Worm (Caenorhabditis elegans) whole organism, midembryonic: ENCODE data around the gene sri-2.
"Not testable (repeated sequence)": the region's sequence is repeated elsewhere in the genome, so short reads cannot be mapped to it uniquely, and the experiment has no call there.

Experiments
- T22C8.4 ChIP-seq: fragments of 200-800 bp; sonication (Bioruptor generic); IDR thresholded peaks from 2 replicates; pipeline ENCODE4 v1.3.6; 2022; ENCODE audit warnings: missing genetic modification characterization, missing compliant biosample characterization
- cog-1 ChIP-seq: sonication (generic microtip); optimal IDR thresholded peaks from 2 replicates; lab custom pipeline; 2016; ENCODE audit warnings: missing genetic modification characterization, missing compliant biosample characterization
- flt-1 ChIP-seq: fragments of 200-800 bp; sonication (Bioruptor generic); IDR thresholded peaks from 2 replicates; pipeline ENCODE4 v1.3.6; 2022; ENCODE audit warnings: missing genetic modification characterization, missing compliant biosample characterization
- klf-2 ChIP-seq: fragments of 200-800 bp; sonication (Bioruptor generic); conservative IDR thresholded peaks from 2 replicates; pipeline ENCODE4 v1.3.6; 2022; ENCODE audit warnings: missing genetic modification reagents, missing genetic modification characterization, missing compliant biosample characterization
- med-1 ChIP-seq: sonication (generic microtip); optimal IDR thresholded peaks from 2 replicates; lab custom pipeline; 2017; ENCODE audit warnings: missing genetic modification characterization, mild to moderate bottlenecking, missing compliant biosample characterization, antibody characterized with exemption, missing genetic modification reagents; ENCODE audit not compliant: insufficient read depth
- ref-1 ChIP-seq: fragments of 200-800 bp; sonication (Bioruptor generic); conservative IDR thresholded peaks from 2 replicates; pipeline ENCODE4 v1.3.6; 2022; ENCODE audit warnings: missing genetic modification reagents, missing genetic modification characterization, missing compliant biosample characterization
- tab-1 ChIP-seq: fragments of 200-800 bp; sonication (Bioruptor generic); IDR thresholded peaks from 2 replicates; pipeline ENCODE4 v1.3.6; 2022; ENCODE audit warnings: missing genetic modification characterization, missing compliant biosample characterization
- ztf-23 ChIP-seq: fragments of 200-800 bp; sonication (Bioruptor generic); IDR thresholded peaks from 2 replicates; pipeline ENCODE4 v1.3.6; 2022; ENCODE audit warnings: missing genetic modification reagents, missing genetic modification characterization, missing compliant biosample characterization
- ztf-29 ChIP-seq: fragments of 200-800 bp; sonication (Bioruptor generic); IDR thresholded peaks from 2 replicates; pipeline ENCODE4 v1.3.6; 2022; ENCODE audit warnings: missing genetic modification reagents, missing genetic modification characterization, missing compliant biosample characterization

sri-2 gene

ce11 chrV:15965114-15965513 lies at the start of gene sri-2:
TSS of gene sri-2 (minus strand) at chrV:15965214.
- TF ChIP-seq med-1 (no peak), klf-2 (GFP tag; lab: Robert Waterston, UW) (no peak), cog-1 (no peak), T22C8.4 (GFP tag; lab: Robert Waterston, UW) (no peak), ref-1 (GFP tag; lab: Robert Waterston, UW) (no peak), ztf-29 (no peak), tab-1 (GFP tag; lab: Robert Waterston, UW) (no peak), flt-1 (GFP tag; lab: Robert Waterston, UW) (no peak), ztf-23 (GFP tag; lab: Robert Waterston, UW) (no peak)

DNA sequence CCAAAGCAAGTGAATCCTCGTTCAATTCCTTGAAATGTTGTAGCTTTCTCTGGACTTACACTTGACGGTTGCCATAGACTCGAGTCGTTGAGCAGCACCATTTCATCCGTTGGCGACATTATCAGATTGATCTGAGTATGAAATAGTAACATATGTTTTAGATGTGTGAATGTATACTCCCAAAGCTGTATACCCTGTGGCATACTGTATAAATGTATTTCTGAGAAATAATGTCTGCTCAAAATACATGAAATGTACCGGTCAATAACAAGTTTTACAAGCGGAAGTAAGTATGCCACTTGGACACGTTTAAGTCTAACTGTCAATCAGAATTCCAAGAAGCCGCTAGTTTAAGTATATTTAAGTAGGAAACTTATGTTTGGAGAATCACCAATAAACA lies 44.5 kb upstream of the sri-2 start, which contains the start of gene str-233:
TSS of gene str-233 (minus strand) at position 101 of the 400 bp plus-strand sequence.
- TF ChIP-seq flt-1 (GFP tag; lab: Robert Waterston, UW) (no peak), T22C8.4 (GFP tag; lab: Robert Waterston, UW) (no peak), med-1 (no peak), ztf-29 (no peak), klf-2 (GFP tag; lab: Robert Waterston, UW) (no peak), tab-1 (GFP tag; lab: Robert Waterston, UW) (no peak), ztf-23 (GFP tag; lab: Robert Waterston, UW) (no peak), ref-1 (GFP tag; lab: Robert Waterston, UW) (no peak), cog-1 (no peak)

- TF ChIP-seq med-1 = no peak
Observed at ce11 chrV:16007505-16007904, 42.5 kb upstream of the sri-2 start, which contains the start of gene str-231. TSS of gene str-231 (minus strand) at chrV:16007605.

DNA sequence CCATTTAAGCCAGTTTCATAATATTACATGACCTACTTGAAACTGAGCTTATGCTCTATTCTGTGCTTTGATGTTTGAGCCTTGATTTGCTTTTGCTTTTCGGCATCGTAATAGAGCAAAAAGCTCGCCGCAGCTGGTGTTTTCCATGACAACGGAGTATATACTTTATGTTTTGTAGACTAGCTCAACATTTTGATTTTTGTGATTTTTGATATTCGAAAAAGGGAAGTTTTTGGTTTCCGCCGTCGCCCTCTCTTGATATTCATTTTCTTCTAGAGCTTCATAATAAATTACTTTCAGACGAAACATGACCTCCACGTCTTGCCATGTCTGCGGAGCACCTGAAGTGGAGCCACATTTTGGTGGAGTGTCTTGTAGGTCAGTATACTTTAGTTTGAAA lies 37.3 kb upstream of the sri-2 start, which contains the start of gene nhr-63:
TSS of gene nhr-63 (plus strand) at position 301 of the 400 bp plus-strand sequence.
- TF ChIP-seq klf-2 (GFP tag; lab: Robert Waterston, UW) (no peak), cog-1 (no peak), T22C8.4 (GFP tag; lab: Robert Waterston, UW) (no peak), med-1 (no peak), ztf-29 (no peak), flt-1 (GFP tag; lab: Robert Waterston, UW) (no peak), ztf-23 (GFP tag; lab: Robert Waterston, UW) (no peak), tab-1 (GFP tag; lab: Robert Waterston, UW) (no peak), ref-1 (GFP tag; lab: Robert Waterston, UW) (no peak)

ce11 chrV:16000433-16000832 lies 35.4 kb upstream of the sri-2 start, which contains the start of gene nhr-50:
TSS of gene nhr-50 (minus strand) at chrV:16000631.
- TF ChIP-seq tab-1 (GFP tag; lab: Robert Waterston, UW) (no peak), klf-2 (GFP tag; lab: Robert Waterston, UW) (no peak), med-1 (no peak), ref-1 (GFP tag; lab: Robert Waterston, UW) (no peak), cog-1 (no peak), flt-1 (GFP tag; lab: Robert Waterston, UW) (no peak), ztf-23 (GFP tag; lab: Robert Waterston, UW) (no peak), ztf-29 (no peak)

DNA sequence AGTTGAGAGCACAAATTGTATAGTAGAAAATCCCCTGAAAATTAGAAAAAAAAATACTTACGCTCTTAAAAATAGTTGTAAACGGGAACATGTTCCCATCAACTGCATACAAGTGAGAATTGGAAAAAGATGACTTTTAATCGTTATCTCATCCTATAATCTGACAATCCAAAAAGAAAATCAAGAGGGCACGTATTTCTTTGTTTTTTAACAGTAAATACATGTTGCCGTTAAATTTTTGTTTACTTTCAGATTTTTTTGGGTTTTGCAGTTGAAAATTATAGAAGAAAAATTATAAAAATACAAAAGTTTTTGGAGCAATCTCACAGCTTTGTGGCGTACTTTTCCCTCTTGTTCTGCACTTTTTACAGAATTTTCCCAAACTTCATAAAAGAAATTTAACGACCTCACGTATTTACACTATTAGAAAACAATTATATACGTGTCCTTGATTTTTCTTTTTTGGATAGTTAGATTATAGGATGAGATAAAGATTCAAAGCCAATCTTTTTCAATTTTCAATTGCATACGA lies 31.7 kb upstream of the sri-2 start, which contains the start of the genes C06C6.9 and C06C6.8:
TSS of gene C06C6.9 (minus strand) at position 101 of the 532 bp plus-strand sequence.
TSS of gene C06C6.8 (plus strand) at position 482 of the 532 bp plus-strand sequence.
- no peak for TF ChIP-seq ref-1 (GFP tag; lab: Robert Waterston, UW)
- no peak for TF ChIP-seq ztf-29
- TF ChIP-seq klf-2 (GFP tag; lab: Robert Waterston, UW) = no peak
- TF ChIP-seq flt-1 (GFP tag; lab: Robert Waterston, UW) = no peak
- no peak for TF ChIP-seq tab-1 (GFP tag; lab: Robert Waterston, UW)
- TF ChIP-seq T22C8.4 (GFP tag; lab: Robert Waterston, UW) = no peak
- no peak for TF ChIP-seq cog-1
- no peak for TF ChIP-seq ztf-23 (GFP tag; lab: Robert Waterston, UW)
- no peak for TF ChIP-seq med-1

- not testable (repeated sequence) for TF ChIP-seq tab-1 (GFP tag; lab: Robert Waterston, UW); cog-1; flt-1 (GFP tag; lab: Robert Waterston, UW)
Observed at ce11 chrV:15991850-15992249, 26.8 kb upstream of the sri-2 start, which contains the start of gene C06C6.7. TSS of gene C06C6.7 (plus strand) at chrV:15992150.

ce11 chrV:15988074-15988473 lies 23.1 kb upstream of the sri-2 start, which contains the start of gene F36G9.15:
TSS of gene F36G9.15 (minus strand) at chrV:15988174.
- TF ChIP-seq tab-1 (GFP tag; lab: Robert Waterston, UW) = no peak
- no peak for TF ChIP-seq ztf-29
- TF ChIP-seq flt-1 (GFP tag; lab: Robert Waterston, UW) = no peak
- no peak for TF ChIP-seq ref-1 (GFP tag; lab: Robert Waterston, UW)
- no peak for TF ChIP-seq cog-1
- TF ChIP-seq ztf-23 (GFP tag; lab: Robert Waterston, UW) = no peak
- TF ChIP-seq T22C8.4 (GFP tag; lab: Robert Waterston, UW) = no peak
- TF ChIP-seq klf-2 (GFP tag; lab: Robert Waterston, UW) = no peak
- TF ChIP-seq med-1 = no peak

ce11 chrV:15982733-15983344 lies 17.8 kb upstream of the sri-2 start, which contains the start of the genes fbxa-99 and F36G9.13:
TSS of gene fbxa-99 (minus strand) at chrV:15982854.
TSS of gene F36G9.13 (plus strand) at chrV:15983294.
- TF ChIP-seq med-1 = no peak
- TF ChIP-seq T22C8.4 (GFP tag; lab: Robert Waterston, UW) = no peak
- no peak for TF ChIP-seq flt-1 (GFP tag; lab: Robert Waterston, UW)
- TF ChIP-seq ztf-29 = no peak
- no peak for TF ChIP-seq klf-2 (GFP tag; lab: Robert Waterston, UW)
- no peak for TF ChIP-seq cog-1
- no peak for TF ChIP-seq tab-1 (GFP tag; lab: Robert Waterston, UW)
- no peak for TF ChIP-seq ref-1 (GFP tag; lab: Robert Waterston, UW)
